Worm (Caenorhabditis elegans): ENCODE data around the gene F54F12.1.

ce11 chrIII:13024281-13024680, 31.0 kb downstream of the F54F12.1 start, which contains the start of gene cyp-13A12:
- TF ChIP-seq pha-4 (tag; optimal IDR thresholded peaks at IDR 0.05) (no peak), elt-3 (tag; optimal IDR thresholded peaks at IDR 0.05) (no peak), hlh-1 (tag; optimal IDR thresholded peaks at IDR 0.05) (no peak), nhr-76 (tag; optimal IDR thresholded peaks at IDR 0.05) (no peak), tbx-8 (GFP tag; optimal IDR thresholded peaks at IDR 0.05) (no peak), lin-13 (tag; optimal IDR thresholded peaks at IDR 0.05) (no peak)

Measured in whole organism, mixed stage, embryonic.